Fruit fly (Drosophila melanogaster) S2 (cell line): Measurements from ENCODE around the gene CG10702.

Source experiments
- CG8478 ChIP-seq: fragments of >200 bp; optimal IDR thresholded peaks from 2 replicates; lab custom pipeline; 2018
- CTCF ChIP-seq, 2 experiments: fragments of >200 bp; optimal IDR thresholded peaks; 2 replicates each; lab custom pipeline; 2018

DNA sequence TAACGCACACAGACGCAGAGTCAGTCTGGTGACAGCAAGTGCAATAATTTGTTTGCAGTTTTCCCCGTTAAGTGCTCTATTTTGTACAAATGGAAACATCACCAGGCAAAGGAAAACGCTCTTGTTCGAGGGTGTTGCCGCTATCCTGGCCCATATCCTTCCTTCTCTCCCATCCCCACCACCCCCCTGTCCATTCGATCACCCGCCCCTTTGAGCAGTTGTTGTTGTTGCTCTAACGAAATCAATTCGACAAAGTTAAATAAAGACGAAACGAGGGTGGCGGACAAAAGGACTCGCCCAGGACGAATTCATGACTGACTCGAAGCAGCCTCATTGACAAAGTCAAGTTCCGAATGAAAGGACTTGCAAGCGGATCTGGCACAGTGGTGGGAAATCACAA, 19.7 kb upstream of the CG10702 start:
- TF ChIP-seq CTCF (optimal IDR thresholded peaks at IDR 0.05; lab: Kevin White, UChicago) (no peak), CG8478 (lab: Kevin White, UChicago) (no peak)
